Worm (Caenorhabditis elegans) whole organism, late embryonic: ENCODE measurements around the gene bre-1.

Experiments
- ama-1 ChIP-seq: fragments of 150-350 bp; optimal IDR thresholded peaks from 2 replicates; lab custom pipeline; 2014
- dve-1 ChIP-seq: sonication (generic microtip); optimal IDR thresholded peaks from 2 replicates; lab custom pipeline; 2017; ENCODE audit warnings: antibody characterized with exemption, mild to moderate bottlenecking, missing genetic modification characterization, missing compliant biosample characterization
- fkh-10 ChIP-seq: fragments of 150-350 bp; optimal IDR thresholded peaks from 2 replicates; lab custom pipeline; 2014; ENCODE audit warnings: missing biosample characterization, missing genetic modification reagents, missing genetic modification characterization
- mec-3 ChIP-seq: sonication (generic microtip); optimal IDR thresholded peaks from 2 replicates; lab custom pipeline; 2016; ENCODE audit warnings: borderline replicate concordance, missing genetic modification characterization, missing compliant biosample characterization
- pha-4 ChIP-seq: fragments of 150-350 bp; optimal IDR thresholded peaks from 2 replicates; lab custom pipeline; 2018; ENCODE audit warnings: missing biosample characterization, missing genetic modification reagents, missing genetic modification characterization
- ref-2 ChIP-seq: sonication (generic microtip); optimal IDR thresholded peaks from 2 replicates; lab custom pipeline; 2016; ENCODE audit warnings: missing genetic modification characterization, missing compliant biosample characterization

ce11 chrIV:8994487-8994886 is 7.4 kb downstream of the bre-1 start:
- no peak for TF ChIP-seq ama-1 (lab: Kevin White, UChicago)
- no peak for TF ChIP-seq pha-4 (tag; lab: Kevin White, UChicago)
- TF ChIP-seq fkh-10 (GFP tag; lab: Kevin White, UChicago), result no peak
- TF ChIP-seq ref-2 (tag; lab: Kevin White, UChicago), result no peak
- no peak for TF ChIP-seq mec-3
- no peak for TF ChIP-seq dve-1 (tag; lab: Kevin White, UChicago)
